Fruit fly (Drosophila melanogaster): ENCODE results near the gene kon.

kon gene

dm6 chr2L:18459698-18460348, 44.0 kb downstream of the kon start (continued):
- no peak for TF ChIP-seq hkb (optimal IDR thresholded peaks at IDR 0.05)
- no peak for TF ChIP-seq hkb (GFP tag; IDR thresholded peaks at IDR 0.05)
- no peak for TF ChIP-seq CG1602 (GFP tag; optimal IDR thresholded peaks at IDR 0.05)
- TF ChIP-seq Neu2 (GFP tag; optimal IDR thresholded peaks at IDR 0.05; ENCODE audit: borderline replicate concordance), result no peak
- peak; percentile 76; the same call in 1 of the 3 replicates for TF ChIP-seq CG2199 (GFP tag; IDR thresholded peaks at IDR 0.05)
- TF ChIP-seq MBD-R2 (GFP tag; IDR thresholded peaks at IDR 0.05), result no peak
- no peak for TF ChIP-seq Dfd (GFP tag; optimal IDR thresholded peaks at IDR 0.05)
- TF ChIP-seq Blimp-1 (GFP tag; optimal IDR thresholded peaks at IDR 0.05), result no peak
- TF ChIP-seq seq (GFP tag; IDR thresholded peaks at IDR 0.05), result no peak
- no peak for TF ChIP-seq CkIIα-i1 (GFP tag; IDR thresholded peaks at IDR 0.05)
- TF ChIP-seq Med (GFP tag), result peak; percentile 46
- peak; percentile 48 for TF ChIP-seq cg (GFP tag; optimal IDR thresholded peaks at IDR 0.05)
- TF ChIP-seq E2f2 (GFP tag; IDR thresholded peaks at IDR 0.05), result no peak
- TF ChIP-seq slou (GFP tag; optimal IDR thresholded peaks at IDR 0.05), result no peak
- TF ChIP-seq CG10321 (GFP tag; IDR thresholded peaks at IDR 0.05), result no peak
- TF ChIP-seq onecut (GFP tag; IDR thresholded peaks at IDR 0.05), result no peak
- TF ChIP-seq luna (GFP tag; optimal IDR thresholded peaks at IDR 0.05), result no peak
- no peak for TF ChIP-seq otp (GFP tag; IDR thresholded peaks at IDR 0.05)

- TF ChIP-seq CG18011 (GFP tag; optimal IDR thresholded peaks at IDR 0.05) (peak; percentile 65), klu (GFP tag; IDR thresholded peaks at IDR 0.05) (0 out of 2 replicates have a peak, but pooled peaks have one; percentile 9), CG34224 (GFP tag; IDR thresholded peaks at IDR 0.05; ENCODE audit: partially characterized antibody) (no peak), sisA (GFP tag; IDR thresholded peaks at IDR 0.05) (0 out of 2 replicates have a peak, but pooled peaks have one; percentile 6), CG4424 (GFP tag; optimal IDR thresholded peaks at IDR 0.05) (no peak), nom (GFP tag; optimal IDR thresholded peaks at IDR 0.05) (peak; percentile 53), gsb (GFP tag; IDR thresholded peaks at IDR 0.05) (0 out of 2 replicates have a peak, but pooled peaks have one; percentile 23), CG10431 (GFP tag; optimal IDR thresholded peaks at IDR 0.05) (no peak)
Observed at dm6 chr2L:18458527-18458926, 45.3 kb downstream of the kon start.

dm6 chr2L:18456932-18457583, 46.7 kb downstream of the kon start:
- TF ChIP-seq CG4360 (GFP tag; IDR thresholded peaks at IDR 0.05) (peak; percentile 43; the same call in 1 of the 2 replicates), Drgx (GFP tag; IDR thresholded peaks at IDR 0.05) (peak; percentile 40; the same call in 1 of the 2 replicates), CG2678 (tag; optimal IDR thresholded peaks at IDR 0.05) (no peak), Dref (GFP tag; IDR thresholded peaks at IDR 0.05) (no peak), CG16813 (GFP tag; IDR thresholded peaks at IDR 0.05; ENCODE audit: partially characterized antibody) (0 out of 3 replicates have a peak, but pooled peaks have one; percentile 20), Ets65A (GFP tag) (peak; percentile 10), sens (GFP tag) (peak; percentile 9), CG7271 (tag; optimal IDR thresholded peaks at IDR 0.05) (no peak), bsh (GFP tag; optimal IDR thresholded peaks at IDR 0.05) (peak in 1 of 2 experiments; percentile 14), CG6791 (GFP tag; IDR thresholded peaks at IDR 0.05; ENCODE audit: partially characterized antibody) (no peak), nom (GFP tag; optimal IDR thresholded peaks at IDR 0.05) (peak; percentile 84), cg (GFP tag; optimal IDR thresholded peaks at IDR 0.05) (peak; percentile 31)
